Fruit fly (Drosophila melanogaster) whole organism, prepupa: ENCODE data around the gene Nup154.

Experiments
- CG11294 ChIP-seq: fragments of 200-800 bp; sonication (Bioruptor generic); IDR thresholded peaks from 2 replicates; pipeline ENCODE4 v1.3.6; 2022; ENCODE audit warnings: missing biosample characterization, missing genetic modification characterization
- esn ChIP-seq: fragments of 200-800 bp; sonication (Bioruptor generic); optimal IDR thresholded peaks from 2 replicates; lab custom pipeline; 2016; ENCODE audit warnings: missing biosample characterization, mild to moderate bottlenecking, missing genetic modification characterization, moderate library complexity
- lz ChIP-seq: fragments of 200-800 bp; sonication (Bioruptor generic); optimal IDR thresholded peaks from 3 replicates; lab custom pipeline; 2016; ENCODE audit warnings: missing biosample characterization, missing genetic modification characterization

DNA sequence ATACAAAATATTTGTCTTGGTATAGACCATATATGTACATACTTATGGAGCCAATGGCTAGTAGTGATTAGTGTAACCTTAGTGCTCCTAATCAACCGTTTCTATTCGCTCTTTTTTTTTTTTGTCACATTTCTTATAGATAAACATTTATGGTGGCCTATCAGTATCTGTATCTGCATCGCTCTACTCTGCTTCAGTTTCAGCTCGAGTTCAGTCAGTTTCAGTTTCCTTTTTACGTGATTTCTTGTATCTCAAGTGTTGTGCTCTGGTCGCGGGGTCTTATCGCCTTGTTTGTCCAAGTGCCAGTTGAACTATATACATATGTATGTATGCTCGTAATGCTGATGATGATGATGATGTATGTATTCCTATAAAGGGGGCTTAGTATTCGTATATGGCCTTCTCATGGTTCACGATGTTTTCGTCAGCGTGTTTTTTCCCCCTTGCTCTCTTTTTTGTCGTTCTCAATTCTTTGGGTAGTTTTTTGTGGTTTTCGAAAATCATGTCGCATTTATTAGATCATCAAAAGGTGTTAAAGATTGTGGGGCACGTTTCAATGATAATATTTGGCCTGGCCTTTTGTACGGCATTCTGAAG lies 35.0 kb downstream of the Nup154 start:
- no peak for TF ChIP-seq lz
- no peak for TF ChIP-seq CG11294 (GFP tag; lab: Robert Waterston, UW)
- no peak for TF ChIP-seq esn
